Worm (Caenorhabditis elegans) whole organism, L3 larva: ENCODE results near the gene K12D12.4.

ENCODE experiments used
- hmg-11 ChIP-seq: sonication (generic microtip); optimal IDR thresholded peaks from 2 replicates; lab custom pipeline; 2016; ENCODE audit warnings: missing genetic modification characterization, missing compliant biosample characterization
- nhr-28 ChIP-seq: fragments of 150-350 bp; optimal IDR thresholded peaks from 2 replicates; lab custom pipeline; 2014; ENCODE audit warnings: missing biosample characterization, missing genetic modification characterization

- TF ChIP-seq hmg-11 (tag; lab: Kevin White, UChicago): no peak
- no peak for TF ChIP-seq nhr-28 (tag; lab: Kevin White, UChicago)
Observed at ce11 chrII:11836554-11837218, 28.9 kb downstream of the K12D12.4 start.
